Worm (Caenorhabditis elegans): ENCODE results near the gene spp-13.

DNA sequence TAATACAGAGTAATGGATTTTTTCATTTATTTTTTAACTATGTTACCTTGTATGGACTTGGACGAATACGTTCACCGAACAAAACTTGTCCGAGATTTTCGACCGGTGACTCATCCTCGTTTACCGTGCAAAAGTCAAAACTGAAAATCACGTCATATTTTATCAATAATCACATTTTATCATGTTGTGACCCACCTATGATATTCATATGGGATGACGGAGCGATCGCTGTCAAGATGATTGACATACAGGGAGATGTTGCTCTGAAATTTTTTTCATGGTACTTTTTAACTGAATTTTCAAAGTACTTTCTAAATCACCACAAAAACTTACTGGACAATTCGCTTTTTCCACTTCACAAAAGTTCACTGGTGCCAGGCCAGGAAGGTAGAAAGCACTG is 3.3 kb upstream of the spp-13 start:
- TF ChIP-seq vab-7 (GFP tag; IDR thresholded peaks at IDR 0.05) (no peak), jun-1 (tag; optimal IDR thresholded peaks at IDR 0.05) (no peak), nhr-76 (tag; optimal IDR thresholded peaks at IDR 0.05) (no peak), Y75B8A.6 (GFP tag; IDR thresholded peaks at IDR 0.05) (no peak), nhr-237 (tag; optimal IDR thresholded peaks at IDR 0.05) (no peak), lin-13 (GFP tag; optimal IDR thresholded peaks at IDR 0.05) (no peak), egl-43 (GFP tag; IDR thresholded peaks at IDR 0.05) (no peak), arid-1 (GFP tag; conservative IDR thresholded peaks at IDR 0.05) (no peak)

Measured in whole organism, L4 larva.